Fruit fly (Drosophila melanogaster) whole organism, embryonic: ENCODE results near the gene RhoGDI.

Experiments used
- B-H2 ChIP-seq: fragments of 200-800 bp; sonication (Bioruptor generic); optimal IDR thresholded peaks from 2 replicates; lab custom pipeline; 2018; ENCODE audit warnings: missing biosample characterization, mild to moderate bottlenecking, missing genetic modification characterization
- Bgb ChIP-seq: fragments of 200-800 bp; sonication (Bioruptor generic); IDR thresholded peaks from 2 replicates; pipeline ENCODE4 v1.3.6; 2022; ENCODE audit warnings: missing biosample characterization, missing genetic modification characterization; ENCODE audit not compliant: partially characterized antibody
- CG10267 ChIP-seq: fragments of 200-800 bp; sonication (Bioruptor generic); optimal IDR thresholded peaks from 2 replicates; lab custom pipeline; 2018; ENCODE audit warnings: missing biosample characterization, mild to moderate bottlenecking, missing genetic modification characterization, moderate library complexity
- CG10565 ChIP-seq: fragments of 200-800 bp; sonication (Bioruptor generic); optimal IDR thresholded peaks from 3 replicates; lab custom pipeline; 2016; ENCODE audit warnings: missing biosample characterization, mild to moderate bottlenecking, missing genetic modification characterization
- CG10654 ChIP-seq: fragments of 200-800 bp; sonication (Bioruptor generic); optimal IDR thresholded peaks from 2 replicates; lab custom pipeline; 2016; ENCODE audit warnings: missing biosample characterization, missing genetic modification characterization
- CG11085 ChIP-seq: fragments of 200-800 bp; sonication (Bioruptor generic); IDR thresholded peaks from 2 replicates; pipeline ENCODE4 v1.3.6; 2022; ENCODE audit warnings: missing biosample characterization, missing genetic modification characterization
- CG13894 ChIP-seq: fragments of 200-800 bp; sonication (Bioruptor generic); optimal IDR thresholded peaks from 3 replicates; lab custom pipeline; 2018; ENCODE audit warnings: missing biosample characterization, mild to moderate bottlenecking, missing genetic modification characterization, moderate library complexity
- CG15696 ChIP-seq: fragments of 200-800 bp; sonication (Bioruptor generic); optimal IDR thresholded peaks from 2 replicates; lab custom pipeline; 2019; ENCODE audit warnings: missing biosample characterization, mild to moderate bottlenecking, missing genetic modification characterization, moderate library complexity
- CG17568 ChIP-seq: fragments of 200-800 bp; sonication (Bioruptor generic); optimal IDR thresholded peaks from 2 replicates; lab custom pipeline; 2018; ENCODE audit warnings: missing biosample characterization, mild to moderate bottlenecking, missing genetic modification characterization, moderate library complexity
- CG3163 ChIP-seq: fragments of 200-800 bp; sonication (Bioruptor generic); optimal IDR thresholded peaks from 3 replicates; lab custom pipeline; 2016; ENCODE audit warnings: missing biosample characterization, missing genetic modification characterization
- CG3281 ChIP-seq: fragments of 200-800 bp; sonication (Bioruptor generic); optimal IDR thresholded peaks from 3 replicates; lab custom pipeline; 2017; ENCODE audit warnings: missing biosample characterization, mild to moderate bottlenecking, missing genetic modification characterization
- CG34422 ChIP-seq: fragments of 200-800 bp; sonication (Bioruptor generic); IDR thresholded peaks from 3 replicates; pipeline ENCODE4 v1.3.6; 2022; ENCODE audit warnings: missing biosample characterization, missing genetic modification characterization
- CG4360 ChIP-seq: fragments of 200-800 bp; sonication (Bioruptor generic); IDR thresholded peaks from 2 replicates; pipeline ENCODE4 v1.3.6; 2022; ENCODE audit warnings: missing biosample characterization, missing genetic modification characterization
- CG4404 ChIP-seq: fragments of 200-800 bp; sonication (Bioruptor generic); IDR thresholded peaks from 2 replicates; pipeline ENCODE4 v1.3.6; 2022; ENCODE audit warnings: missing biosample characterization, missing genetic modification characterization
- CG9797 ChIP-seq: fragments of 200-800 bp; sonication (Bioruptor generic); optimal IDR thresholded peaks from 3 replicates; lab custom pipeline; 2018; ENCODE audit warnings: missing biosample characterization, mild to moderate bottlenecking, missing genetic modification characterization
- D19A ChIP-seq: fragments of 200-800 bp; optimal IDR thresholded peaks from 3 replicates; lab custom pipeline; 2019; ENCODE audit warnings: missing biosample characterization, mild to moderate bottlenecking, missing genetic modification characterization, moderate library complexity
- Dek ChIP-seq: fragments of 200-800 bp; sonication (Bioruptor generic); optimal IDR thresholded peaks from 3 replicates; lab custom pipeline; 2019; ENCODE audit warnings: missing biosample characterization, mild to moderate bottlenecking, missing genetic modification characterization, moderate library complexity
- Gug ChIP-seq: fragments of 200-800 bp; sonication (Bioruptor generic); IDR thresholded peaks from 4 replicates; pipeline ENCODE4 v1.3.6; 2022; ENCODE audit warnings: missing biosample characterization, missing genetic modification characterization
- HmgD ChIP-seq: fragments of 200-800 bp; sonication (Bioruptor generic); optimal IDR thresholded peaks from 3 replicates; lab custom pipeline; 2016; ENCODE audit warnings: missing biosample characterization, missing genetic modification characterization
- Hsf ChIP-seq: fragments of 200-800 bp; sonication (Bioruptor generic); optimal IDR thresholded peaks from 3 replicates; lab custom pipeline; 2016; ENCODE audit warnings: missing biosample characterization, missing genetic modification characterization
- MTF-1 ChIP-seq: fragments of 200-800 bp; sonication (Bioruptor generic); optimal IDR thresholded peaks from 2 replicates; lab custom pipeline; 2018; ENCODE audit warnings: missing biosample characterization, mild to moderate bottlenecking, missing genetic modification characterization, borderline replicate concordance
- Med ChIP-seq: fragments of 200-800 bp; sonication (Bioruptor generic); peaks from one replicate; lab custom pipeline; 2016; ENCODE audit warnings: missing biosample characterization, missing genetic modification characterization, mild to moderate bottlenecking, inconsistent platforms, moderate library complexity
- Myb ChIP-seq: fragments of 200-800 bp; sonication (Bioruptor generic); optimal IDR thresholded peaks from 2 replicates; lab custom pipeline; 2016; ENCODE audit warnings: missing biosample characterization, missing genetic modification characterization
- Side ChIP-seq: fragments of 200-800 bp; sonication (Bioruptor generic); optimal IDR thresholded peaks from 2 replicates; lab custom pipeline; 2016; ENCODE audit warnings: missing biosample characterization, missing genetic modification characterization
- bigmax ChIP-seq: fragments of 200-800 bp; sonication (Bioruptor generic); optimal IDR thresholded peaks from 2 replicates; lab custom pipeline; 2018; ENCODE audit warnings: missing biosample characterization, mild to moderate bottlenecking, missing genetic modification characterization
- cas ChIP-seq: fragments of 200-800 bp; sonication (Bioruptor generic); IDR thresholded peaks from 2 replicates; pipeline ENCODE4 v1.3.6; 2022; ENCODE audit warnings: missing biosample characterization, missing genetic modification characterization
- cg ChIP-seq: fragments of 200-800 bp; sonication (Bioruptor generic); optimal IDR thresholded peaks from 3 replicates; lab custom pipeline; 2019; ENCODE audit warnings: missing biosample characterization, mild to moderate bottlenecking, missing genetic modification characterization, moderate library complexity
- crc ChIP-seq: fragments of 200-800 bp; sonication (Bioruptor generic); optimal IDR thresholded peaks from 2 replicates; lab custom pipeline; 2016; ENCODE audit warnings: missing biosample characterization, missing genetic modification characterization
- crol ChIP-seq: fragments of 200-800 bp; sonication (Bioruptor generic); IDR thresholded peaks from 2 replicates; pipeline ENCODE4 v1.3.6; 2022; ENCODE audit warnings: missing biosample characterization, missing genetic modification characterization
- dmrt11E ChIP-seq: fragments of 200-800 bp; sonication (Bioruptor generic); optimal IDR thresholded peaks from 3 replicates; lab custom pipeline; 2018; ENCODE audit warnings: missing biosample characterization, mild to moderate bottlenecking, missing genetic modification characterization, moderate library complexity
- exex ChIP-seq: fragments of 200-800 bp; sonication (Bioruptor generic); optimal IDR thresholded peaks from 4 replicates; lab custom pipeline; 2018; ENCODE audit warnings: missing biosample characterization, mild to moderate bottlenecking, missing genetic modification characterization, moderate library complexity
- ftz-f1 ChIP-seq: fragments of 200-800 bp; sonication (Bioruptor generic); optimal IDR thresholded peaks from 2 replicates; lab custom pipeline; 2016; ENCODE audit warnings: missing biosample characterization, missing genetic modification characterization
- hbn ChIP-seq: fragments of 200-800 bp; sonication (Bioruptor generic); IDR thresholded peaks from 2 replicates; pipeline ENCODE4 v1.3.6; 2022; ENCODE audit warnings: missing biosample characterization, missing genetic modification characterization; ENCODE audit not compliant: partially characterized antibody
- jumu ChIP-seq: fragments of 200-800 bp; sonication (Bioruptor generic); optimal IDR thresholded peaks from 3 replicates; lab custom pipeline; 2016; ENCODE audit warnings: missing biosample characterization, missing genetic modification characterization
- kah ChIP-seq: fragments of 200-800 bp; sonication (Bioruptor generic); optimal IDR thresholded peaks from 2 replicates; lab custom pipeline; 2018; ENCODE audit warnings: missing biosample characterization, mild to moderate bottlenecking, missing genetic modification characterization
- lilli ChIP-seq: fragments of 200-800 bp; sonication (Bioruptor generic); optimal IDR thresholded peaks from 3 replicates; lab custom pipeline; 2016; ENCODE audit warnings: missing biosample characterization, missing genetic modification characterization
- maf-S ChIP-seq: fragments of 200-800 bp; sonication (Bioruptor generic); optimal IDR thresholded peaks from 2 replicates; lab custom pipeline; 2016; ENCODE audit warnings: missing biosample characterization, missing genetic modification characterization
- mirr ChIP-seq: fragments of 200-800 bp; sonication (Bioruptor generic); optimal IDR thresholded peaks from 3 replicates; lab custom pipeline; 2018; ENCODE audit warnings: missing biosample characterization, mild to moderate bottlenecking, missing genetic modification characterization
- odd ChIP-seq: fragments of 200-800 bp; sonication (Bioruptor generic); optimal IDR thresholded peaks from 2 replicates; lab custom pipeline; 2017; ENCODE audit warnings: missing biosample characterization, mild to moderate bottlenecking, missing genetic modification characterization
- ro ChIP-seq: fragments of 200-800 bp; sonication (Bioruptor generic); IDR thresholded peaks from 2 replicates; pipeline ENCODE4 v1.3.6; 2022; ENCODE audit warnings: missing biosample characterization, missing genetic modification characterization
- sima ChIP-seq: fragments of 200-800 bp; sonication (Bioruptor generic); optimal IDR thresholded peaks from 2 replicates; lab custom pipeline; 2016; ENCODE audit warnings: missing biosample characterization, missing genetic modification characterization
- slbo ChIP-seq: fragments of 200-800 bp; sonication (Bioruptor generic); IDR thresholded peaks from 2 replicates; pipeline ENCODE4 v1.3.6; 2022; ENCODE audit warnings: missing biosample characterization, missing genetic modification characterization
- slp2 ChIP-seq: fragments of 200-800 bp; sonication (Bioruptor generic); optimal IDR thresholded peaks from 2 replicates; lab custom pipeline; 2016; ENCODE audit warnings: missing biosample characterization, missing genetic modification characterization
- tio ChIP-seq: fragments of 200-800 bp; sonication (Bioruptor generic); optimal IDR thresholded peaks from 2 replicates; lab custom pipeline; 2017; ENCODE audit warnings: missing biosample characterization, missing genetic modification characterization, inconsistent platforms
- tll ChIP-seq, 2 experiments: fragments of 200-800 bp in 1 of 2; fragments of >200 bp in 1 of 2; sonication (Bioruptor generic) in 1 of 2; optimal IDR thresholded peaks; 2 replicates each; lab custom pipeline; 2017 to 2019; ENCODE audit warnings: missing biosample characterization in 2 of 2, missing genetic modification characterization in 2 of 2, mild to moderate bottlenecking in 1 of 2, moderate library complexity in 1 of 2
- ttk ChIP-seq: fragments of 200-800 bp; sonication (Bioruptor generic); IDR thresholded peaks from 2 replicates; pipeline ENCODE4 v2.1.2; 2022; ENCODE audit warnings: missing biosample characterization, missing genetic modification characterization
- twi ChIP-seq: fragments of 200-800 bp; optimal IDR thresholded peaks from 2 replicates; lab custom pipeline; 2019; ENCODE audit warnings: missing biosample characterization, mild to moderate bottlenecking, missing genetic modification characterization, moderate library complexity
- z ChIP-seq: fragments of 200-800 bp; sonication (Bioruptor generic); IDR thresholded peaks from 3 replicates; pipeline ENCODE4 v1.3.6; 2022; ENCODE audit warnings: missing biosample characterization, missing genetic modification characterization
- zen ChIP-seq: fragments of 200-800 bp; sonication (Bioruptor generic); optimal IDR thresholded peaks from 3 replicates; lab custom pipeline; 2018; ENCODE audit warnings: missing biosample characterization, mild to moderate bottlenecking, missing genetic modification characterization, moderate library complexity

Gene RhoGDI

dm6 chr3L:19896892-19897684 is 31.5 kb upstream of the RhoGDI start (continued):
- TF ChIP-seq CG3163 (GFP tag; lab: Kevin White, UChicago) (peak; percentile 98), slp2 (GFP tag; lab: Kevin White, UChicago) (peak; percentile 15), jumu (no peak), Hsf (GFP tag; lab: Kevin White, UChicago) (peak; percentile 15), CG10565 (GFP tag; lab: Kevin White, UChicago) (no peak), CG9797 (GFP tag; lab: Kevin White, UChicago) (no peak), lilli (GFP tag; lab: Kevin White, UChicago) (peak; percentile 45)

dm6 chr3L:19897685-19898009 is 30.9 kb upstream of the RhoGDI start:
- TF ChIP-seq CG10267 (tag; lab: Kevin White, UChicago) = no peak
- peak in 1 of 2 experiments; percentile 73 for TF ChIP-seq tll (GFP tag; optimal IDR thresholded peaks at IDR 0.05; lab: Kevin White, UChicago)
- peak; percentile 70; the same call in 1 of the 2 replicates for TF ChIP-seq CG4360
- no peak for TF ChIP-seq crc (GFP tag; lab: Kevin White, UChicago)
- TF ChIP-seq exex (tag; lab: Kevin White, UChicago) = peak; percentile 18
- peak; percentile 5 for TF ChIP-seq twi (tag; lab: Kevin White, UChicago)
- no peak for TF ChIP-seq odd (GFP tag; lab: Kevin White, UChicago)
- peak; percentile 62 for TF ChIP-seq cg (GFP tag; lab: Kevin White, UChicago)
- peak; percentile 3 for TF ChIP-seq kah (GFP tag; lab: Kevin White, UChicago)
- no peak for TF ChIP-seq ro
- no peak for TF ChIP-seq ttk (GFP tag; lab: Robert Waterston, UW)
- peak; percentile 10 for TF ChIP-seq CG17568
- peak; percentile 20 for TF ChIP-seq D19A (tag; lab: Kevin White, UChicago)
- no peak for TF ChIP-seq Dek
- no peak for TF ChIP-seq tio (GFP tag; lab: Kevin White, UChicago)
- no peak for TF ChIP-seq sima (GFP tag; lab: Kevin White, UChicago)
- no peak for TF ChIP-seq z (GFP tag; lab: Robert Waterston, UW)
- TF ChIP-seq CG13894 (tag; lab: Kevin White, UChicago) = peak; percentile 43
- no peak for TF ChIP-seq cas (GFP tag; lab: Robert Waterston, UW)
- TF ChIP-seq CG15696 (tag; lab: Kevin White, UChicago) = no peak
- no peak for TF ChIP-seq HmgD (GFP tag; lab: Kevin White, UChicago)
- no peak for TF ChIP-seq dmrt11E (tag; lab: Kevin White, UChicago)
- no peak for TF ChIP-seq Myb (GFP tag; lab: Kevin White, UChicago)
- 0 out of 2 replicates have a peak, but pooled peaks have one; percentile 29 for TF ChIP-seq Bgb (GFP tag; lab: Robert Waterston, UW)
- TF ChIP-seq zen = peak; percentile 35
- TF ChIP-seq mirr = peak; percentile 12
- no peak for TF ChIP-seq slbo (GFP tag; lab: Robert Waterston, UW)
- peak; percentile 49 for TF ChIP-seq bigmax (GFP tag; lab: Kevin White, UChicago)
- TF ChIP-seq crol (GFP tag; lab: Robert Waterston, UW) = no peak
- TF ChIP-seq hbn = no peak
- TF ChIP-seq CG3281 (GFP tag; lab: Kevin White, UChicago) = peak; percentile 24
- TF ChIP-seq ftz-f1 (GFP tag; lab: Kevin White, UChicago) = peak; percentile 20
- no peak for TF ChIP-seq CG34422 (GFP tag; lab: Robert Waterston, UW)
- no peak for TF ChIP-seq maf-S
- TF ChIP-seq Gug = no peak
- TF ChIP-seq CG10654 = no peak
- TF ChIP-seq CG11085 (GFP tag; lab: Robert Waterston, UW) = no peak
- TF ChIP-seq MTF-1 = no peak
- TF ChIP-seq Med (GFP tag; lab: Kevin White, UChicago) = no peak
- TF ChIP-seq B-H2 = peak; percentile 5
- TF ChIP-seq Side (GFP tag; lab: Kevin White, UChicago) = no peak
- TF ChIP-seq CG4404 (GFP tag; lab: Robert Waterston, UW) = no peak
